Worm (Caenorhabditis elegans) whole organism, dauer: Measurements from ENCODE around the gene rad-23.
"Not testable (repeated sequence)": the region's sequence is repeated elsewhere in the genome, so short reads cannot be mapped to it uniquely, and the experiment has no call there.

Experiments used
- unc-62 ChIP-seq: sonication (generic microtip); optimal IDR thresholded peaks from 2 replicates; lab custom pipeline; 2017; ENCODE audit warnings: missing biosample characterization, missing genetic modification reagents, missing genetic modification characterization

The rad-23 gene

DNA sequence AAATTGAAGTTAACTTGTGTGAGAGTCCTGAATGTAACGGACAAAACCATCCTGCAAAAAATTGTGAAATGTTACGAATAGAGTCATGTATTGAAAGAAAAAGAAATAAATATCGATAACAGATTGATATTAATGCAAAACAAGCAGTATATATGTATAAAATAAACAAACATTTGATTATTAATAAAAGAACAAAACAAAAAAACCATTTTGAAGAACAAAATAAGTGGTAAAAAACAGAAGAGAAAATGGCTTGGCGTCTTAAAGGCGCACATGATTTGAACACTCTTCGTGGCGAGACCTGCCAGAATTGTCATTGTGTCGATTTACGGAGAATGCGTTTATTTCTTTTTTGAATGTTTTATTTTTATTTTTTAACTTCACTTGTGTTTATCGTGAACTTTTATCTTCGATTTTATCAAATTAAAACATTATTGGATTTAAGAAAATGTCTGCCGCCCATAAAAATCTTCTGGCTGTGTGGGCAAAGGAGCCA lies at the start of gene rad-23, which contains the start of gene rpn-12:
Gene rad-23, minus strand, starts transcription at position 51 of the 496 bp plus-strand sequence.
Gene rpn-12, plus strand, starts transcription at position 446 of the 496 bp plus-strand sequence.
- TF ChIP-seq unc-62 (GFP tag; lab: Kevin White, UChicago): no peak

DNA sequence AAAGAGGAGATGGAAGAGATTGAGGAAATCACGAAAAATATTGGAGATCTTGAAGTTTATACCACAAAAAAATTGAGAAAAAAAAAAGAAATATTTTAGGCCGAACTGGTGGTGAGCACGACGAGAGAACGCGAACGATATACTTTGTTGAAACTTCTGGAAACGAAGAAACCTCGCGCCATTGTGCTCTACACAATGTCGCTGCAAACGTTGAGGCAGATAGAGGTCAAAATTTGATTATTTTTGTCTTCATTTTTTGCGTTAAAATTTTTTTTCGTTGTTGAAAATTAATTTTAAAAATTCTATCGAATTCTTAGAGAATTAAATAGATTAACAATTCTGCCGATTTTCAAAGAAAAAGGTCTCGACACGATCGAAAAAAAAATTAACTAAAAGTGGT lies 48.1 kb upstream of the rad-23 start:
- TF ChIP-seq unc-62 (GFP tag; lab: Kevin White, UChicago): no peak

- no peak for TF ChIP-seq unc-62 (GFP tag; lab: Kevin White, UChicago)
Measured at ce11 chrII:11700200-11700599, 47.7 kb upstream of the rad-23 start, which contains the start of gene inos-1. TSS of gene inos-1 (minus strand) at chrII:11700300.

ce11 chrII:11695945-11696270 lies 43.4 kb upstream of the rad-23 start, which contains the start of gene xpf-1:
TSS of gene xpf-1 (plus strand) at chrII:11696171.
- no peak for TF ChIP-seq unc-62 (GFP tag; lab: Kevin White, UChicago)

ce11 chrII:11695161-11695944 lies 42.8 kb upstream of the rad-23 start, which contains the start of gene tars-1:
TSS of gene tars-1 (minus strand) at chrII:11695657.
- TF ChIP-seq unc-62 (GFP tag; lab: Kevin White, UChicago): not testable (repeated sequence)

ce11 chrII:11694432-11694831 lies 41.9 kb upstream of the rad-23 start:
- no peak for TF ChIP-seq unc-62 (GFP tag; lab: Kevin White, UChicago)

DNA sequence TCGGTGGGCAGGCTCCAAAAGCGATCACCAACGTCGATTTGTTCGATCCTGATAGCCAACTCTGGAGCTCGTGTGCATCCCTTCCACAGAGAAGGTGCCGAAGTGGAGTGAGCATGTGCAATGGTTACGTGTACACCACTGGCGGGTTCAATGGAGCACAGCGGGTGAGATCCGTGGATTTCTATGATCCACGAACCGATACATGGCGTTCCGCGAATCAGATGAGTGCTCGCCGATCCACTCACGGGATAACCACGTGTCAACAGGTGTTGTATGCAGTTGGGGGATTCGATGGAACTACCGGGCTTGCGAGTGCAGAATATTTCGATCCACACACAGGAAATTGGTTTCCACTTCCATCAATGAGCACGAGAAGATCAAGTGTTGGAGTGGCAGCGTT lies 38.3 kb upstream of the rad-23 start:
- TF ChIP-seq unc-62 (GFP tag; lab: Kevin White, UChicago): no peak

ce11 chrII:11689941-11690340 lies 37.4 kb upstream of the rad-23 start:
- no peak for TF ChIP-seq unc-62 (GFP tag; lab: Kevin White, UChicago)

DNA sequence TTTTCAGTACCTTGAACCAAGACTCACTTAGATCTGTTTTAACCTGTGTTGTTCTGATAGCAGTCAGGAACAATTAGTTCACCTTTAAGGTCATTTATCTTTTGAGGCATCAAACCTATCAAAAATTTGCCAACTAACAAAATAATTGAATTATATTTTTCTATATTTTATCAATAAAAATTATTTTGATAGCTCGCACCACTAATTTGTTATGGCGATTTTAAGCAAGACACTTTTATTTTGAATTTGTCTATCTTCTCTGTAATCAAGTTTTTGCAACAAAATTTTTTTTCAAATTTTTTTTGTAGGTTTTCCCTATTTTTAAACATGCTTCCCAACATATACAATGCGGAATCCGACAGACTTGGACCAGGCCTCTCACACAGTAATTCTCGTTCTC lies 36.1 kb upstream of the rad-23 start, which contains the start of gene kel-1:
Gene kel-1, plus strand, starts transcription at position 301 of the 400 bp plus-strand sequence.
- TF ChIP-seq unc-62 (GFP tag; lab: Kevin White, UChicago): no peak

DNA sequence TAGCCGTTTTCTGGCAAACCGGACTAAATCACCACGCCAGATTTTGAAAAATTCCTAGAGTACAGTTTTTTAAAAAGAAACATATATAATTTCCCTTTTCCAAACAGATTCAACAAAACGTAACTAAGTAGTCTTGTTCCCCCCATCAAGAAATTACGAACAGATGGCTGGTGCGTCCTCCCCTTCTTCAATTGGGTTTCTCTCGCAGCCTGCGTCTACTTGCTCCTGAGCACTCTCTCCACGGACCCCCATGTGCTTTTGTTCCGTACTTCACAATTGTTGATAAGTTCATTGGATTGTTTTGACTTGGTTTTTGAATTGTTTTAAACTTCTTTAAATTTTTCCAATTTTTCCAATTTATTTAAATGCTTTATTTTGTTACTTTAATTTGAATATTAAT lies 35.5 kb upstream of the rad-23 start:
- TF ChIP-seq unc-62 (GFP tag; lab: Kevin White, UChicago): no peak

DNA sequence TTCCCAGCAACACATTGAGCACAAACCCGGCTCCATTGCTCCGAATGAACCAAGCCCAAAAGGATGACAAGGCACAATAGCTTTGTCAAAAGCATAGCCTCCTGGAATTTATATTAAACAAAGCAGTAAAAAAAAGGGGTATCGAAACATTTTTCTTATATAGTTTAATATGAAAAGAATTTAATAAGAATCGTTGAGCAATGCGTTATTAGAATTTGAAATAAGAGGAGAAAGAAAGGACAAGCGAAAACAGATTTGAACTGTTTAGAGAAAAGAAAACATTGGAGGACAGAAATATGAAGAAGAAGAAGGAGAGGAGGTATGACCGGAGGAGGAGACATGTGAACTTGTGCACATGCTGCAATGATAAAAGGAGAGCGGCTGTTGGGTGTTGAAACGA lies 32.6 kb upstream of the rad-23 start, which contains the start of gene C47D12.5:
Gene C47D12.5, minus strand, starts transcription at position 101 of the 400 bp plus-strand sequence.
- no peak for TF ChIP-seq unc-62 (GFP tag; lab: Kevin White, UChicago)

ce11 chrII:11681136-11681824 lies 28.8 kb upstream of the rad-23 start, which contains the start of the genes sfxn-1.4 and C47D12.4:
TSS of gene sfxn-1.4 (minus strand) at chrII:11681236.
TSS of gene C47D12.4 (plus strand) at chrII:11681774.
- no peak for TF ChIP-seq unc-62 (GFP tag; lab: Kevin White, UChicago)

DNA sequence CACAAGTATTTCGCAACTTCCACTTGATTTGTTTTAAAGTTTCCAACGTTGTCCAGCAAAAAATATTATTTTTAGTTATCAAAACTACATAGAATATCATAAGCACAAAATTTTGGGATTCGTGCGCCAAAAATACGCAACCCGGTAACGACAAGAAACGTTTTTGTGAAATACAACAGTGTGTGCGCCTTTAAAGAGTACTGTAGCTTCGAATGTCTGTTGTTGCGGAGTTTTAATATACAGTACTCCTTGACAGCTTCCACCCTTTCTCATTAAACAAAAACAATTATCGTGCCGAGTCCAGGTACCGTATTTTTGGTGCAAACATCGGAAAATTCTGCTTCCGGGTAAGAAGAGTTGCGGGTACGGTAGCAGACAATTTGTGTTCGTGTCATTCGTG lies 27.7 kb upstream of the rad-23 start:
- TF ChIP-seq unc-62 (GFP tag; lab: Kevin White, UChicago): no peak

ce11 chrII:11675877-11676473 lies 23.4 kb upstream of the rad-23 start, which contains the start of the genes trr-1 and C47D12.2:
TSS of gene trr-1 (minus strand) at chrII:11675927.
TSS of gene C47D12.2 (plus strand) at chrII:11676306.
- no peak for TF ChIP-seq unc-62 (GFP tag; lab: Kevin White, UChicago)

ce11 chrII:11658854-11659253 lies 6.3 kb upstream of the rad-23 start:
- TF ChIP-seq unc-62 (GFP tag; lab: Kevin White, UChicago): no peak
